Fruit fly (Drosophila melanogaster): ENCODE results near the gene hth.

hth gene

DNA sequence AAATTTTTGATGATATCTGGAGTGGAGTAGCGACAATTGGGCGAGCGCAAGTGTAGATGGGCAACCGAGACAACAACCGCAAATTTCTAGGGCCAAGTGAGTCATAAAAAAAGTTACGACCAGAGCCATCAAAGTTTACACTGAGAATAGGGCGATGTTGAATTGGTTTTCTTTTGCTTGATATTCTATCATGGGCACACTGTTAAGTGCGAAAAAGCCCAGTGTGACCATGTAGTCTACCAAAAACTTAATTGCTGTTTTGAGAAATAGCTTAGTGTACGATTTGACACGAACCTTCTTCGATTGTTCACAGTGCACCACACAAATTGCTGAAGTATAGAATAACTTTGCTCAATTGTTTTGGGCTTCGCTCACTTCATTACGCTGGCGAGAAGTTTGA is 75.1 kb downstream of the hth start (continued):
- TF ChIP-seq grau (tag; optimal IDR thresholded peaks at IDR 0.05) (peak; percentile 50), CG11695 (GFP tag; IDR thresholded peaks at IDR 0.05) (no peak), CG10321 (GFP tag; IDR thresholded peaks at IDR 0.05) (no peak), Bdp1 (GFP tag; optimal IDR thresholded peaks at IDR 0.05) (no peak), CG34422 (GFP tag; IDR thresholded peaks at IDR 0.05) (0 out of 3 replicates have a peak, but pooled peaks have one; percentile 45), CG1792 (GFP tag; optimal IDR thresholded peaks at IDR 0.05) (no peak), Taf1 (GFP tag; IDR thresholded peaks at IDR 0.05) (peak; percentile 34; the same call in 1 of the 2 replicates), Deaf1 (tag; optimal IDR thresholded peaks at IDR 0.05) (peak; percentile 8), CG9727 (GFP tag; optimal IDR thresholded peaks at IDR 0.05) (peak; percentile 22), CG2129 (GFP tag; IDR thresholded peaks at IDR 0.05; ENCODE audit: partially characterized antibody) (no peak), CG1529 (GFP tag; optimal IDR thresholded peaks at IDR 0.05) (peak; percentile 1), BtbVII (GFP tag; optimal IDR thresholded peaks at IDR 0.05) (peak; percentile 35), ato (GFP tag; IDR thresholded peaks at IDR 0.05; ENCODE audit: partially characterized antibody) (no peak), CG10147 (GFP tag; optimal IDR thresholded peaks at IDR 0.05) (no peak), CG17385 (GFP tag; optimal IDR thresholded peaks at IDR 0.05) (peak; percentile 15), Ptx1 (GFP tag; IDR thresholded peaks at IDR 0.05) (peak; percentile 69), CG4282 (GFP tag; optimal IDR thresholded peaks at IDR 0.05) (no peak), cg (GFP tag; optimal IDR thresholded peaks at IDR 0.05) (no peak), ab (GFP tag; optimal IDR thresholded peaks at IDR 0.05) (no peak), bigmax (GFP tag; optimal IDR thresholded peaks at IDR 0.05) (no peak), hb (GFP tag; IDR thresholded peaks at IDR 0.05; ENCODE audit: partially characterized antibody) (no peak), zf30C (GFP tag; optimal IDR thresholded peaks at IDR 0.05) (no peak), fd102C (GFP tag; optimal IDR thresholded peaks at IDR 0.05) (no peak), ap (GFP tag; IDR thresholded peaks at IDR 0.05) (0 out of 2 replicates have a peak, but pooled peaks have one; percentile 11), Hey (tag; optimal IDR thresholded peaks at IDR 0.05) (no peak), CG17186 (GFP tag; optimal IDR thresholded peaks at IDR 0.05) (no peak), CG7786 (GFP tag; optimal IDR thresholded peaks at IDR 0.05) (peak; percentile 50), pros (GFP tag; optimal IDR thresholded peaks at IDR 0.05) (no peak), CG31388 (GFP tag; optimal IDR thresholded peaks at IDR 0.05) (no peak), Ravus (GFP tag; IDR thresholded peaks at IDR 0.05) (no peak), chinmo (GFP tag; IDR thresholded peaks at IDR 0.05; ENCODE audit: partially characterized antibody) (no peak), Stat92E (GFP tag; optimal IDR thresholded peaks at IDR 0.05) (no peak), CG13424 (tag; optimal IDR thresholded peaks at IDR 0.05) (peak; percentile 31), nau (GFP tag; optimal IDR thresholded peaks at IDR 0.05) (peak; percentile 30), CG10366 (GFP tag; IDR thresholded peaks at IDR 0.05) (peak; percentile 19; the same call in 1 of the 2 replicates), CG2678 (tag; optimal IDR thresholded peaks at IDR 0.05) (peak; percentile 66), CG12659 (GFP tag; optimal IDR thresholded peaks at IDR 0.05) (peak; percentile 39), CG31224 (GFP tag; IDR thresholded peaks at IDR 0.05) (no peak), run (tag; optimal IDR thresholded peaks at IDR 0.05) (peak; percentile 6), gcm (GFP tag; optimal IDR thresholded peaks at IDR 0.05) (peak; percentile 10), lmd (GFP tag; IDR thresholded peaks at IDR 0.05) (peak; percentile 62), CG3838 (GFP tag; optimal IDR thresholded peaks at IDR 0.05) (no peak), kni (GFP tag; optimal IDR thresholded peaks at IDR 0.05) (no peak), chn (GFP tag; optimal IDR thresholded peaks at IDR 0.05) (peak; percentile 59), amos (GFP tag; IDR thresholded peaks at IDR 0.05; ENCODE audit: partially characterized antibody) (no peak), HLH3B (GFP tag; IDR thresholded peaks at IDR 0.05) (peak; percentile 50; the same call in 1 of the 2 replicates), fd3F (GFP tag; optimal IDR thresholded peaks at IDR 0.05) (no peak), tgo (GFP tag; IDR thresholded peaks at IDR 0.05) (peak; percentile 61; the same call in 2 of the 3 replicates), CG5180 (GFP tag; optimal IDR thresholded peaks at IDR 0.05) (no peak), Dad (GFP tag; optimal IDR thresholded peaks at IDR 0.05) (peak; percentile 29)

Measured in whole organism, embryonic.